Worm (Caenorhabditis elegans) whole organism, L3 larva: ENCODE measurements around the gene ptp-5.2.

ENCODE experiments used
- aly-2 ChIP-seq: fragments of 150-350 bp; optimal IDR thresholded peaks from 2 replicates; lab custom pipeline; 2014; ENCODE audit warnings: missing biosample characterization, missing genetic modification characterization
- jun-1 ChIP-seq: fragments of 150-350 bp; optimal IDR thresholded peaks from 2 replicates; lab custom pipeline; 2014; ENCODE audit warnings: missing biosample characterization, missing genetic modification reagents, missing genetic modification characterization
- lin-39 ChIP-seq: fragments of 150-350 bp; optimal IDR thresholded peaks from 2 replicates; lab custom pipeline; 2018; ENCODE audit warnings: missing biosample characterization, missing genetic modification reagents, missing genetic modification characterization
- nhr-237 ChIP-seq: fragments of 150-350 bp; optimal IDR thresholded peaks from 2 replicates; lab custom pipeline; 2014; ENCODE audit warnings: missing biosample characterization, missing genetic modification characterization
- nhr-25 ChIP-seq: sonication (generic microtip); optimal IDR thresholded peaks from 2 replicates; lab custom pipeline; 2017; ENCODE audit warnings: missing biosample characterization, missing genetic modification characterization
- nhr-77 ChIP-seq: fragments of 150-350 bp; optimal IDR thresholded peaks from 2 replicates; lab custom pipeline; 2014; ENCODE audit warnings: missing biosample characterization, missing genetic modification characterization

DNA sequence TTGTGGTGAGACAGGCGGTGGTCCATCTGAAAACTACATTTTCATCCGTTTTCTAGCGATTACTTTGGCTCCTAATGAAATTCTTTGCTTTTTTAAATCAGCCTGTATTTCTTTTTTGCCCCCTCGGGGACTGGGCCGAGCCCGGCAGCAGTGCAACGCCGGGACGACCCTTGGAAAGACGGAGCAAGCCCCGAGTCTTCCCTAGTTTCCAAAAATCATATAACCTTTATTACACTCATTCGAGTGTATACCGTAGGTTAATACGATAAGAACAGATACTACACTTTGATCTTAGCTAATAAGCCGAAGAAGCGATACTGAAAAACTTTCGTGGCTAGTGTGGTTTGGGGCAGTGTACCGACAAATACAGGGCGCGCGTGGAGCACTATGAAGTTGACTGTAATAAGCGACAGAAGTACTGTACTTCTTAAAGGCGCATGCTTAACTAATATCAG lies 4.0 kb upstream of the ptp-5.2 start:
- no peak for TF ChIP-seq jun-1 (tag; lab: Kevin White, UChicago)
- no peak for TF ChIP-seq nhr-77 (tag; lab: Kevin White, UChicago)
- no peak for TF ChIP-seq aly-2 (tag; lab: Kevin White, UChicago)
- no peak for TF ChIP-seq nhr-25 (tag; lab: Kevin White, UChicago)
- no peak for TF ChIP-seq lin-39 (tag; lab: Kevin White, UChicago)
- no peak for TF ChIP-seq nhr-237
